Worm (Caenorhabditis elegans) whole organism, young adult: Measurements from ENCODE around the gene srj-54.

Experiments used
- B0019.2 ChIP-seq: fragments of 200-800 bp; sonication (Bioruptor generic); conservative IDR thresholded peaks from 2 replicates; pipeline ENCODE4 v1.3.6; 2022; ENCODE audit warnings: missing genetic modification reagents, missing genetic modification characterization, missing compliant biosample characterization
- C17E4.6 ChIP-seq: fragments of 200-800 bp; sonication (Bioruptor generic); IDR thresholded peaks from 2 replicates; pipeline ENCODE4 v1.3.6; 2022; ENCODE audit warnings: missing genetic modification reagents, missing genetic modification characterization, missing compliant biosample characterization
- nhr-80 ChIP-seq: sonication (generic microtip); optimal IDR thresholded peaks from 2 replicates; lab custom pipeline; 2016; ENCODE audit warnings: missing genetic modification characterization, missing compliant biosample characterization
- rec-8 ChIP-seq, 2 experiments: sonication (generic microtip); optimal IDR thresholded peaks; 2 replicates each; lab custom pipeline; 2016; ENCODE audit warnings: mild to moderate bottlenecking in 2 of 2, missing genetic modification characterization in 2 of 2, missing genetic modification reagents in 2 of 2, missing genotype in 2 of 2, missing biosample characterization in 1 of 2, missing compliant biosample characterization in 1 of 2, moderate library complexity in 1 of 2
- unc-62 ChIP-seq: fragments of 150-350 bp; optimal IDR thresholded peaks from 2 replicates; lab custom pipeline; 2014; ENCODE audit warnings: missing biosample characterization, missing genetic modification reagents, missing genetic modification characterization

DNA sequence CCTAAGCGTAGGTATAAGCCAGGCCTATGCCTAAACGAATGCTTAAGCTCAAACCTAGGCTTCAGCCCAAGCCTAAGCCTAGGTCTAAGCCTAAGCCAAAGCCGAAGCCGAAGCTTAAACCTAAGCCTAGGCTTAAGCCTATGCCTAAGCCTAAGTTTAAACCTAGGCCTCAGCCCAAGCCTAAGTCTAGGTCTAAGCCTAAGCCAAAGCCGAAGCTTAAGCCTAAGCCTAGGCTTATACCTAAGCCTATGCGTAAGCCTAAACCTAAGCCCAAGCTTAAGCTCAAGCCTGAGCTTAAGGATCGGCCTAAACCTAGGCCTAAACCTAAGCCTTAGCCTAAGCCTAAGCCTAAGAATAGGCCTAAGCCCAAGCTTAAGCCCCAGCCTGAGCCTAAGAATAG is 33.7 kb downstream of the srj-54 start:
- TF ChIP-seq rec-8 (tag; optimal IDR thresholded peaks at IDR 0.05; lab: Kevin White, UChicago) (no peak), nhr-80 (no peak), unc-62 (GFP tag; lab: Kevin White, UChicago) (no peak), B0019.2 (no peak), C17E4.6 (no peak)
